Worm (Caenorhabditis elegans) whole organism, young adult: Measurements from ENCODE around the gene acc-2.

Experiments
- B0035.1 ChIP-seq: sonication (generic microtip); optimal IDR thresholded peaks from 2 replicates; lab custom pipeline; 2016; ENCODE audit warnings: missing genetic modification characterization, mild to moderate bottlenecking, missing compliant biosample characterization, missing genotype, missing genetic modification reagents
- F10E7.11 ChIP-seq: sonication (generic microtip); optimal IDR thresholded peaks from 2 replicates; lab custom pipeline; 2017; ENCODE audit warnings: mild to moderate bottlenecking, missing genetic modification characterization, moderate library complexity, missing compliant biosample characterization
- F55B11.4 ChIP-seq: sonication (generic microtip); optimal IDR thresholded peaks from 2 replicates; lab custom pipeline; 2016; ENCODE audit warnings: missing compliant biosample characterization, missing genetic modification characterization, borderline replicate concordance; ENCODE audit not compliant: insufficient read depth
- K11D2.4 ChIP-seq: fragments of 200-800 bp; sonication (Bioruptor generic); IDR thresholded peaks from 2 replicates; pipeline ENCODE4 v1.3.6; 2022; ENCODE audit warnings: missing genetic modification reagents, missing genetic modification characterization, missing compliant biosample characterization
- K12H6.12 ChIP-seq: fragments of 200-800 bp; sonication (Bioruptor generic); optimal IDR thresholded peaks from 2 replicates; lab custom pipeline; 2018; ENCODE audit warnings: mild to moderate bottlenecking, missing genetic modification characterization, missing compliant biosample characterization
- aptf-2 ChIP-seq: fragments of 200-800 bp; sonication (Bioruptor generic); conservative IDR thresholded peaks from 2 replicates; pipeline ENCODE4 v1.3.6; 2022; ENCODE audit warnings: missing genetic modification reagents, missing genetic modification characterization, missing compliant biosample characterization
- bed-2 ChIP-seq: fragments of 200-800 bp; sonication (Bioruptor generic); IDR thresholded peaks from 2 replicates; pipeline ENCODE4 v1.3.6; 2022; ENCODE audit warnings: missing genetic modification reagents, missing genetic modification characterization, missing compliant biosample characterization
- cebp-1 ChIP-seq, 2 experiments: fragments of 200-800 bp in 1 of 2; sonication (Bioruptor generic) in 1 of 2; sonication (generic microtip) in 1 of 2; IDR thresholded peaks in 1 of 2; optimal IDR thresholded peaks in 1 of 2; 2 replicates each; pipeline versions ENCODE4 v1.3.6 to Lab custom; 2017 to 2022; ENCODE audit warnings: missing compliant biosample characterization in 2 of 2, missing genetic modification characterization in 2 of 2, mild to moderate bottlenecking in 1 of 2, missing genetic modification reagents in 1 of 2, moderate library complexity in 1 of 2
- ceh-27 ChIP-seq: fragments of 200-800 bp; sonication (Bioruptor generic); optimal IDR thresholded peaks from 2 replicates; lab custom pipeline; 2018; ENCODE audit warnings: mild to moderate bottlenecking, missing genetic modification characterization, moderate library complexity, missing compliant biosample characterization
- ceh-91 ChIP-seq: fragments of 200-800 bp; sonication (Bioruptor generic); IDR thresholded peaks from 2 replicates; pipeline ENCODE4 v1.3.6; 2022; ENCODE audit warnings: missing genetic modification reagents, missing genetic modification characterization, missing compliant biosample characterization
- die-1 ChIP-seq: sonication (generic microtip); optimal IDR thresholded peaks from 2 replicates; lab custom pipeline; 2016; ENCODE audit warnings: missing genotype, mild to moderate bottlenecking, missing genetic modification characterization, missing compliant biosample characterization
- dox-1 ChIP-seq: fragments of 200-800 bp; sonication (Bioruptor generic); IDR thresholded peaks from 2 replicates; pipeline ENCODE4 v1.3.6; 2022; ENCODE audit warnings: missing genetic modification reagents, missing genetic modification characterization, missing compliant biosample characterization
- efl-1 ChIP-seq: fragments of 150-350 bp; optimal IDR thresholded peaks from 2 replicates; lab custom pipeline; 2014; ENCODE audit warnings: missing biosample characterization, missing genetic modification reagents, missing genetic modification characterization
- egl-18 ChIP-seq: fragments of 200-800 bp; sonication (Bioruptor generic); IDR thresholded peaks from 2 replicates; pipeline ENCODE4 v1.3.6; 2022; ENCODE audit warnings: missing genetic modification reagents, missing genetic modification characterization, missing compliant biosample characterization
- egl-44 ChIP-seq: fragments of 200-800 bp; sonication (Bioruptor generic); IDR thresholded peaks from 2 replicates; pipeline ENCODE4 v1.3.6; 2022; ENCODE audit warnings: missing genetic modification reagents, missing genetic modification characterization, missing compliant biosample characterization
- fkh-3 ChIP-seq: sonication (generic microtip); optimal IDR thresholded peaks from 2 replicates; lab custom pipeline; 2016; ENCODE audit warnings: mild to moderate bottlenecking, missing genetic modification characterization, missing compliant biosample characterization
- him-1 ChIP-seq: sonication (generic microtip); optimal IDR thresholded peaks from 2 replicates; lab custom pipeline; 2016; ENCODE audit warnings: missing genotype, missing genetic modification reagents, missing genetic modification characterization, missing compliant biosample characterization
- let-526 ChIP-seq: fragments of 200-800 bp; sonication (Bioruptor generic); IDR thresholded peaks from 2 replicates; pipeline ENCODE4 v1.3.6; 2022; ENCODE audit warnings: missing genetic modification reagents, missing genetic modification characterization, missing compliant biosample characterization
- let-607 ChIP-seq, 2 experiments: fragments of 200-800 bp in 1 of 2; sonication (Bioruptor generic) in 1 of 2; sonication (generic microtip) in 1 of 2; optimal IDR thresholded peaks; 2 replicates each; lab custom pipeline; 2016 to 2018; ENCODE audit warnings: mild to moderate bottlenecking in 2 of 2, missing compliant biosample characterization in 2 of 2, missing genetic modification characterization in 2 of 2, moderate library complexity in 2 of 2, missing genotype in 1 of 2
- lin-35 ChIP-seq, 3 experiments: fragments of 150-350 bp in 2 of 3; sonication (generic microtip) in 1 of 3; optimal IDR thresholded peaks; 2 replicates each; lab custom pipeline; 2014 to 2018; ENCODE audit warnings: missing biosample characterization in 3 of 3, missing genetic modification characterization in 3 of 3, missing genetic modification reagents in 3 of 3
- lin-40 ChIP-seq: sonication (generic microtip); optimal IDR thresholded peaks from 2 replicates; lab custom pipeline; 2016; ENCODE audit warnings: missing genetic modification characterization, mild to moderate bottlenecking, missing compliant biosample characterization, missing genotype, missing genetic modification reagents
- madf-10 ChIP-seq: sonication (generic microtip); optimal IDR thresholded peaks from 2 replicates; lab custom pipeline; 2016; ENCODE audit warnings: mild to moderate bottlenecking, missing genetic modification characterization, missing compliant biosample characterization
- madf-6 ChIP-seq: fragments of 200-800 bp; sonication (Bioruptor generic); IDR thresholded peaks from 2 replicates; pipeline ENCODE4 v1.3.6; 2022; ENCODE audit warnings: missing genetic modification reagents, missing genetic modification characterization, missing compliant biosample characterization
- mcd-1 ChIP-seq: fragments of 200-800 bp; sonication (Bioruptor generic); IDR thresholded peaks from 2 replicates; pipeline ENCODE4 v1.3.6; 2022; ENCODE audit warnings: missing genetic modification reagents, missing genetic modification characterization, missing compliant biosample characterization
- nhr-27 ChIP-seq: fragments of 200-800 bp; sonication (Bioruptor generic); optimal IDR thresholded peaks from 2 replicates; lab custom pipeline; 2018; ENCODE audit warnings: mild to moderate bottlenecking, missing genetic modification characterization, moderate library complexity, missing compliant biosample characterization
- nhr-80 ChIP-seq: sonication (generic microtip); optimal IDR thresholded peaks from 2 replicates; lab custom pipeline; 2016; ENCODE audit warnings: missing genetic modification characterization, missing compliant biosample characterization
- rec-8 ChIP-seq, 2 experiments: sonication (generic microtip); optimal IDR thresholded peaks; 2 replicates each; lab custom pipeline; 2016; ENCODE audit warnings: mild to moderate bottlenecking in 2 of 2, missing genetic modification characterization in 2 of 2, missing genetic modification reagents in 2 of 2, missing genotype in 2 of 2, missing biosample characterization in 1 of 2, missing compliant biosample characterization in 1 of 2, moderate library complexity in 1 of 2
- snpc-1.1 ChIP-seq: sonication (generic microtip); optimal IDR thresholded peaks from 2 replicates; lab custom pipeline; 2017; ENCODE audit warnings: missing genetic modification characterization, mild to moderate bottlenecking, missing compliant biosample characterization, antibody characterized with exemption, moderate library complexity, missing genotype, missing genetic modification reagents; ENCODE audit not compliant: insufficient read depth
- snpc-1.3 ChIP-seq: sonication (generic microtip); optimal IDR thresholded peaks from 2 replicates; lab custom pipeline; 2017; ENCODE audit warnings: missing genetic modification characterization, mild to moderate bottlenecking, missing compliant biosample characterization, antibody characterized with exemption, moderate library complexity, missing genotype, missing genetic modification reagents; ENCODE audit not compliant: insufficient read depth
- snpc-3.4 ChIP-seq: sonication (generic microtip); optimal IDR thresholded peaks from 2 replicates; lab custom pipeline; 2017; ENCODE audit warnings: missing genetic modification characterization, mild to moderate bottlenecking, missing compliant biosample characterization, antibody characterized with exemption, moderate library complexity, missing genotype, missing genetic modification reagents
- unc-130 ChIP-seq: sonication (generic microtip); optimal IDR thresholded peaks from 2 replicates; lab custom pipeline; 2016; ENCODE audit warnings: missing genetic modification reagents, missing genetic modification characterization, missing compliant biosample characterization
- unc-62 ChIP-seq: fragments of 150-350 bp; optimal IDR thresholded peaks from 2 replicates; lab custom pipeline; 2014; ENCODE audit warnings: missing biosample characterization, missing genetic modification reagents, missing genetic modification characterization
- zim-3 ChIP-seq: sonication (generic microtip); optimal IDR thresholded peaks from 2 replicates; lab custom pipeline; 2017; ENCODE audit warnings: mild to moderate bottlenecking, missing genetic modification characterization, moderate library complexity, missing compliant biosample characterization
- ztf-18 ChIP-seq: sonication (generic microtip); optimal IDR thresholded peaks from 2 replicates; lab custom pipeline; 2016; ENCODE audit warnings: missing genotype, mild to moderate bottlenecking, missing genetic modification characterization, missing compliant biosample characterization
- ztf-26 ChIP-seq: sonication (generic microtip); optimal IDR thresholded peaks from 2 replicates; lab custom pipeline; 2017; ENCODE audit warnings: missing genetic modification characterization, missing compliant biosample characterization

The acc-2 gene

DNA sequence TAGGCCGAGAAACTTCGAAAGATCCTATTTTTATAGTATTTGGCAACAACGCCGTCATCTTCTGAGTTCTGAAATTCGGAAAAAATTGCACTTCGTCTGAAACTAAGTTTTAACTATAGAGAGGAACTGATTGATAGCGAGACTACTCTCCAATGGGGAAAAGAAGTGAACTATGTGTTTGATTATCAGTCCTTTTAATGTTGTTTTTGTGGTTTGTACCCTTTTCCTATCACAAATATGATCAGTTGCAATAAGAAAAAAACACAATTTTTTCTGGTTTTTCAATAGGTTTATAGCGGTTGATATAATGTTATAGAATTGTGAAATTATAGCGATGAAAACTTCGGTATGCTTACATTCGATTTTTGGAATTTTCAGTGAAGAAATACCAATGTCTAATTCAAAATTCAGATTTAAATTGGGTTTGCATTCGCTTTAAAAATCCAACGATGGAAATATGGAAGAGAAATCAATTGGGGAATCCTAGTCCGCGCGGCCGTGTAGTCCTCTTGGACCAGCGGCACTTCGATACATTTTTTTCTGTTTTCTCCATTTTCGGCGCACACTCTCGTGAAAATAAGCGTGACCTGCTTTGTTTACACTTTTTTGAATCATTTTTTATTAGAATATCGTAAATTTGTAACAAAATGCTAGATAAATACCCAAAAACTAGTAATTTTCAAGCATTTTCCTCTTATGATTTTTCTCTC, 43.2 kb upstream of the acc-2 start, which contains the start of gene C53B4.3 (continued):
- peak; percentile 37 for TF ChIP-seq him-1
- TF ChIP-seq F10E7.11 (tag; lab: Kevin White, UChicago) = no peak
- TF ChIP-seq ztf-18 (tag; lab: Kevin White, UChicago) = no peak
- TF ChIP-seq unc-130 (GFP tag; lab: Kevin White, UChicago) = peak; percentile 49
- peak; percentile 40 for TF ChIP-seq K12H6.12 (tag; lab: Kevin White, UChicago)
- peak; percentile 31 for TF ChIP-seq snpc-1.3 (tag; lab: Kevin White, UChicago)
- TF ChIP-seq ztf-26 (tag; lab: Kevin White, UChicago) = peak; percentile 16
- no peak for TF ChIP-seq egl-18 (GFP tag; lab: Robert Waterston, UW)
- peak; percentile 24; the same call in 1 of the 2 replicates for TF ChIP-seq ceh-91 (GFP tag; lab: Robert Waterston, UW)
- peak in 1 of 2 experiments; percentile 57 for TF ChIP-seq rec-8 (tag; optimal IDR thresholded peaks at IDR 0.05; lab: Kevin White, UChicago)
- peak; percentile 22 for TF ChIP-seq zim-3 (tag; lab: Kevin White, UChicago)
- TF ChIP-seq unc-62 = no peak
- TF ChIP-seq lin-35 (GFP tag; optimal IDR thresholded peaks at IDR 0.05; lab: Kevin White, UChicago) = peak in 1 of 3 experiments; percentile 47
- no peak for TF ChIP-seq efl-1 (GFP tag; lab: Kevin White, UChicago)
- no peak for TF ChIP-seq egl-44 (GFP tag; lab: Robert Waterston, UW)
- TF ChIP-seq nhr-27 = no peak
- TF ChIP-seq ceh-27 (GFP tag; lab: Kevin White, UChicago) = peak; percentile 82
- TF ChIP-seq B0035.1 (tag; lab: Kevin White, UChicago) = peak; percentile 13
- peak; percentile 19 for TF ChIP-seq madf-10 (tag; lab: Kevin White, UChicago)
- TF ChIP-seq lin-40 (tag; lab: Kevin White, UChicago) = peak; percentile 72
- peak; percentile 69 for TF ChIP-seq K11D2.4 (GFP tag; lab: Robert Waterston, UW)
- peak; percentile 55; the same call in 1 of the 2 replicates for TF ChIP-seq dox-1 (GFP tag; lab: Robert Waterston, UW)
- peak; percentile 75 for TF ChIP-seq nhr-80 (tag; lab: Kevin White, UChicago)
- no peak for TF ChIP-seq F55B11.4
- TF ChIP-seq bed-2 (GFP tag; lab: Robert Waterston, UW) = peak; percentile 90

DNA sequence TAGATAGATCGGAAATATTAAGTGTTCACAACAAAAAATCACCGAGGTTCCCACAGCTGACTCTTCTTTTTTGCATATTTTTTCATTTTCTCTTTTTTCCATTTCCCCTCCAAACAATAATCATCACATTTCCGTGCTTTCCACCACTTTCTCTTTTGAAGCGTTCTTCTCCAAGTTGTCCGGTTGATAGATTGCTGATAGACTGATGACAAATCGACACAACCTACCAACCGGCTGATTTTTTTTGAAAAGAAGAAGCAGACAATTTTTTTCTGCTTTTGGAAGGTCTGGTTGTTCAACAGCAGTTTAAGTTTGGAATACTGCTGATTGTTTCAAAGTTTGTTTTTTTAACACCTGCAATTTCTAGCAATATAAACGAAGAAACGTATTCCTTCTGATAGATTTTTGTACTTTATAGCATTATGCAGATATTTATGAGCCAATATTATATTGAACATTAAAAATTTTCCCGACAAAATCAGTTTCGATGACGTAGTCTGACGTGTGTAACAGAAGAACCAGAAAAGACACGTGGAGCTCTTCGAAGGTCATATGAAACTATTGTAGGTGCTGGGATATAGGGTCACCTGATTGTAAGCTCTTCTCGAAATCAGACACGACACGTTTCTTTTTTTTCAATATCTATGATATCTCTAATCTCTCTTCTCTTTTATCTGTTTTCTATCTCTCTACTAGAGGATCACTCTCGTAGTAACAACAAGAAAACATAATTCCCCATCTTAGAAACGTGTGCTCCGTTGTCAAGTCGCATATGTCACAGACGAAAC, 41.8 kb upstream of the acc-2 start:
- TF ChIP-seq nhr-80 (tag; lab: Kevin White, UChicago) (peak; percentile 62), aptf-2 (GFP tag; lab: Robert Waterston, UW) (no peak), cebp-1 (GFP tag; IDR thresholded peaks at IDR 0.05; lab: Robert Waterston, UW) (no peak), cebp-1 (tag; optimal IDR thresholded peaks at IDR 0.05; lab: Kevin White, UChicago) (no peak), madf-6 (no peak), egl-18 (GFP tag; lab: Robert Waterston, UW) (no peak), let-607 (tag; optimal IDR thresholded peaks at IDR 0.05; lab: Kevin White, UChicago) (peak in 1 of 2 experiments; percentile 24)
- TF ChIP-seq, all 124 proteins: peak for 2

DNA sequence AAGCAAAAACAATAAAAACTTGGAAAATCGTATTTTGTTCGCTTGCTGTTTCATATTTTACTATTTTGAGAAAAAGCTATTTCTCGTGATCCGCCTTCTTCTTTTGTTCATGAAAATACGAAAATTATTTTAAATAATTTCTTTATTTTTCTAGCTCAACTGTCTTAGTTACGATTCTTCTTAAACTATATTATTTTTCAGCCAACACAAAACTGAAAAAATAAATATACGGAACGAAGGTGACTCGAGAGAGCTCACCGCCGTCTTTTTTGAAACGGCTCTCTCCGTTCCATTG, 41.3 kb upstream of the acc-2 start, which contains the start of gene pdzd-8:
Gene pdzd-8 (plus strand): TSS at position 196 of the 295 bp plus-strand sequence.
- TF ChIP-seq mcd-1 (GFP tag; lab: Robert Waterston, UW) (no peak), snpc-3.4 (tag; lab: Kevin White, UChicago) (no peak), K12H6.12 (tag; lab: Kevin White, UChicago) (no peak), K11D2.4 (GFP tag; lab: Robert Waterston, UW) (no peak), fkh-3 (tag; lab: Kevin White, UChicago) (no peak), snpc-1.1 (tag; lab: Kevin White, UChicago) (no peak), let-526 (no peak), die-1 (tag; lab: Kevin White, UChicago) (no peak)
